Fruit fly (Drosophila melanogaster): ENCODE results near the gene rdgB.

rdgB gene

DNA sequence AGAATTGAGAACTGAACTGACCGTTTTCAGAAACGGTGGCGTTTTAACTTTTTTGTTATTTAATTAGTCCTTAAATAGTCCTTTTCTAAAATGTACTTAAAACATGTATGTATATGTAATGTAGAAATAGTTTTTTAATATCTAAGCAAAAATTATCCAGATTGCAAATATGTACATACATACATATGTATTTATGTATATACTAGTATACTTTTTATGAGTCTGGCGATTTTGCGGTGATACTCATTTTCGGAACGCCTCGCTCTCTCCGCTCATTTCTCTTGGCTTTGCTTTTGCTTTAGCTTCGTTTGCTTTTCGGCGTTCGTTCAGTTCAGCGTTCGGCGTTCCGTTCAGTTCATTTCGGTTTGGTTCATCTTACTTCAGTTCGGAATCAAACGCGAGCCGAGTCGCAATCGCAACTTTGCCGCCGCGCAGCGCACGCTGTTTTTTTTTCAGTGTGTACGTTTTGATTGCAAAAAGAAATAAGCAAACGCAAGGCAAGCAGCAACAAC, at the start of gene rdgB:
rdgB (plus strand) TSS at position 381 of the 512 bp plus-strand sequence.
- TF ChIP-seq psq (optimal IDR thresholded peaks at IDR 0.05) (no peak), pan (optimal IDR thresholded peaks at IDR 0.05) (no peak), CG8478 (optimal IDR thresholded peaks at IDR 0.05) (no peak), EcR (GFP tag; optimal IDR thresholded peaks at IDR 0.05) (no peak), usp (GFP tag; optimal IDR thresholded peaks at IDR 0.05) (no peak), Dll (optimal IDR thresholded peaks at IDR 0.05) (no peak)

- TF ChIP-seq psq (optimal IDR thresholded peaks at IDR 0.05) (no peak), CG8478 (optimal IDR thresholded peaks at IDR 0.05) (no peak), Dll (optimal IDR thresholded peaks at IDR 0.05) (no peak), usp (GFP tag; optimal IDR thresholded peaks at IDR 0.05) (no peak), pan (optimal IDR thresholded peaks at IDR 0.05) (no peak), EcR (GFP tag; optimal IDR thresholded peaks at IDR 0.05) (no peak)
Measured at dm6 chrX:13717982-13718402, 44.6 kb upstream of the rdgB start, which contains the start of gene Nadsyn. Gene Nadsyn, minus strand, starts transcription at chrX:13718285.

DNA sequence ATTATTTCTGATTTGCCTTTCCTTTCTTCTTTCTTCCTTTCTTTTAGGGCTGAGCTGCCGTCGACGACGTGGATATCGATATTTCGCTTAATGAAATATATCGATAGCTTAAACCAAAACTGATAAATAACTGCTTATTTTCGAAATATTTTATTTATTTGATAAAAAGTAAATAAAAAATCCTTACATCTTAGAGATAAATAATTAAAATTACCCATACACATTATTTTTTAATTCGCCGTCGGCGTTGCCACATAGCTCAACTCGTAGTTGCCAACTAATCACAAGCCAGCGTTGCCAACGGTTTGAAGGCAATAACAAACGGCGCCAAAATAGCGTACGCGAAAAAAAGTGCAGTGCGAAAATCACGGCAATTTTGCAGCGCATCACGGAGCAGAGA, 40.6 kb upstream of the rdgB start, which contains the start of the genes Mrgn1 and mus101:
Mrgn1 (minus strand) TSS at position 44 of the 400 bp plus-strand sequence.
mus101 (plus strand) TSS at position 313 of the 400 bp plus-strand sequence.
- TF ChIP-seq CG8478 (optimal IDR thresholded peaks at IDR 0.05) (no peak), pan (optimal IDR thresholded peaks at IDR 0.05) (no peak), usp (GFP tag; optimal IDR thresholded peaks at IDR 0.05) (no peak), EcR (GFP tag; optimal IDR thresholded peaks at IDR 0.05) (no peak)

- TF ChIP-seq pan (optimal IDR thresholded peaks at IDR 0.05): no peak
- TF ChIP-seq Dll (optimal IDR thresholded peaks at IDR 0.05): no peak
- no peak for TF ChIP-seq usp (GFP tag; optimal IDR thresholded peaks at IDR 0.05)
- no peak for TF ChIP-seq EcR (GFP tag; optimal IDR thresholded peaks at IDR 0.05)
- no peak for TF ChIP-seq CG8478 (optimal IDR thresholded peaks at IDR 0.05)
- no peak for TF ChIP-seq psq (optimal IDR thresholded peaks at IDR 0.05)
Measured at dm6 chrX:13734866-13735265, 27.7 kb upstream of the rdgB start.

dm6 chrX:13735322-13736173, 27.0 kb upstream of the rdgB start:
- TF ChIP-seq CG8478 (optimal IDR thresholded peaks at IDR 0.05) (no peak), usp (GFP tag; optimal IDR thresholded peaks at IDR 0.05) (no peak), EcR (GFP tag; optimal IDR thresholded peaks at IDR 0.05) (no peak), psq (optimal IDR thresholded peaks at IDR 0.05) (no peak), Dll (optimal IDR thresholded peaks at IDR 0.05) (no peak), pan (optimal IDR thresholded peaks at IDR 0.05) (no peak)

dm6 chrX:13736174-13736482, 26.4 kb upstream of the rdgB start, which contains the start of gene g:
Gene g, minus strand, starts transcription at chrX:13736278.
- TF ChIP-seq usp (GFP tag; optimal IDR thresholded peaks at IDR 0.05): no peak
- no peak for TF ChIP-seq Dll (optimal IDR thresholded peaks at IDR 0.05)
- no peak for TF ChIP-seq pan (optimal IDR thresholded peaks at IDR 0.05)
- no peak for TF ChIP-seq CG8478 (optimal IDR thresholded peaks at IDR 0.05)
- TF ChIP-seq EcR (GFP tag; optimal IDR thresholded peaks at IDR 0.05): no peak
- TF ChIP-seq psq (optimal IDR thresholded peaks at IDR 0.05): no peak

- TF ChIP-seq pan (optimal IDR thresholded peaks at IDR 0.05) (no peak), EcR (GFP tag; optimal IDR thresholded peaks at IDR 0.05) (no peak), usp (GFP tag; optimal IDR thresholded peaks at IDR 0.05) (no peak), CG8478 (optimal IDR thresholded peaks at IDR 0.05) (no peak), Dll (optimal IDR thresholded peaks at IDR 0.05) (no peak), psq (optimal IDR thresholded peaks at IDR 0.05) (no peak)
Measured at dm6 chrX:13737939-13738338, 24.6 kb upstream of the rdgB start, which contains the start of gene CG11134. Gene CG11134, plus strand, starts transcription at chrX:13737942.

dm6 chrX:13739411-13739888, 23.1 kb upstream of the rdgB start, which contains the start of gene CG11151:
Gene CG11151, plus strand, starts transcription at chrX:13739744.
- TF ChIP-seq usp (GFP tag; optimal IDR thresholded peaks at IDR 0.05): no peak
- TF ChIP-seq pan (optimal IDR thresholded peaks at IDR 0.05): no peak
- TF ChIP-seq EcR (GFP tag; optimal IDR thresholded peaks at IDR 0.05): no peak
- no peak for TF ChIP-seq psq (optimal IDR thresholded peaks at IDR 0.05)
- peak; percentile 92 for TF ChIP-seq CG8478 (optimal IDR thresholded peaks at IDR 0.05)

- no peak for TF ChIP-seq pan (optimal IDR thresholded peaks at IDR 0.05)
Measured at dm6 chrX:13740062-13740461, 22.5 kb upstream of the rdgB start.

dm6 chrX:13740992-13741391, 21.6 kb upstream of the rdgB start:
- TF ChIP-seq Dll (optimal IDR thresholded peaks at IDR 0.05) (no peak), usp (GFP tag; optimal IDR thresholded peaks at IDR 0.05) (no peak), pan (optimal IDR thresholded peaks at IDR 0.05) (no peak), EcR (GFP tag; optimal IDR thresholded peaks at IDR 0.05) (no peak), CG8478 (optimal IDR thresholded peaks at IDR 0.05) (no peak), psq (optimal IDR thresholded peaks at IDR 0.05) (no peak)

DNA sequence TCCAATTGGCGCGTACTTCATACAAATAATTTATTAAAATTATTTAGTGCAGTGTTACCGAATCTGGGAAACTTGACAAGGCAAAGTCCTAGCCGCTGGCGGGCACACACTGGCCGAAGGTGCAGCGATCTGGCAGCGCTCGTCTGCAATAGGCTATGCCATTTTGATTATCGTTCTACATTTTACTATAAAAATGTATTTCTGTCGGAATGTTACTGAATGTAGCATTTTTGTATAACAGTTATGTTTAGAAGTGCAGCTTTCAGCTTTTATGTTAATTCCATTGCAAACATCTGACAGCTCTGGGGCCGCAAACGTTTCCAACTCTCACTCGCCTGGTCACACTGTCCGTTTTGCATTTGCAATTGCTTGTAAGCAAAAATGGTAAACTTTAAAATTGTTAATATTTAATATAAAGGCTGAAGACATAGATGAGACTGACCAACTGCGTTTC, 17.9 kb upstream of the rdgB start, which contains the start of gene Grip91:
Grip91 (minus strand) TSS at position 85 of the 454 bp plus-strand sequence.
- TF ChIP-seq pan (optimal IDR thresholded peaks at IDR 0.05) (no peak), psq (optimal IDR thresholded peaks at IDR 0.05) (no peak), EcR (GFP tag; optimal IDR thresholded peaks at IDR 0.05) (no peak), CG8478 (optimal IDR thresholded peaks at IDR 0.05) (no peak), usp (GFP tag; optimal IDR thresholded peaks at IDR 0.05) (no peak), Dll (optimal IDR thresholded peaks at IDR 0.05) (no peak)

DNA sequence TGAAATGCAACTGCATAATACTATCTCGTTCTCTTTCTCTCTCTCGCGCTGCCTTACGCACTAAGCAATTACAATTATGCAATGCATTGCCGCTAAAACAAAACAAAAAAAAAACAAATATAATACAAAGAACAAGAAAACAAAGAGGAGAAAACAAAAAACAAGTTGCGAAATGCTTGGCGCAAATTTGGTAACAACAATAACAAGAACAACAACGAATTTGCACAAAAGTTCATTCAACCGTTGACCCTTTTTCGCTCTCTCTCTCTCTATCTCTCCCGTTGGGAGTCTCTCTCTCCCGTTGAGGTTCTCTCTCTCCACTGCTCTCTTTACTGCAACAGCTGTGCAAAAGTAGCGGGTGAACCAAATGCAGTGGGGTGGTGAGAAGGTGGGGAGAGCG, 15.5 kb upstream of the rdgB start:
- TF ChIP-seq CG8478 (optimal IDR thresholded peaks at IDR 0.05) (no peak), pan (optimal IDR thresholded peaks at IDR 0.05) (no peak), psq (optimal IDR thresholded peaks at IDR 0.05) (no peak), EcR (GFP tag; optimal IDR thresholded peaks at IDR 0.05) (peak in 1 of 2 experiments; percentile 80)

Data from whole organism.